Worm (Caenorhabditis elegans): Measurements from ENCODE around the gene Y53G8AR.6.

- TF ChIP-seq ceh-13 (GFP tag; optimal IDR thresholded peaks at IDR 0.05) (no peak), hmbx-1 (tag; optimal IDR thresholded peaks at IDR 0.05) (no peak), flt-1 (GFP tag; IDR thresholded peaks at IDR 0.05) (no peak), tbx-11 (GFP tag; IDR thresholded peaks at IDR 0.05) (no peak)
These were observed 41.5 kb upstream of the Y53G8AR.6 start, which contains the start of gene Y53G8AL.3 for ce11 chrIII:3253043-3253442.
